Worm (Caenorhabditis elegans) whole organism, young adult: ENCODE results near the gene T26G10.5.

Source experiments
- C06A6.2 ChIP-seq: fragments of 200-800 bp; sonication (Bioruptor generic); conservative IDR thresholded peaks from 2 replicates; pipeline ENCODE4 v1.3.6; 2022; ENCODE audit warnings: missing genetic modification characterization, missing compliant biosample characterization
- F33H1.4 ChIP-seq: fragments of 200-800 bp; sonication (Bioruptor generic); IDR thresholded peaks from 2 replicates; pipeline ENCODE4 v1.3.6; 2022; ENCODE audit warnings: missing genetic modification reagents, missing genetic modification characterization, missing compliant biosample characterization
- F49E8.2 ChIP-seq: sonication (generic microtip); optimal IDR thresholded peaks from 3 replicates; lab custom pipeline; 2017; ENCODE audit warnings: missing genetic modification characterization, mild to moderate bottlenecking, missing compliant biosample characterization, antibody characterized with exemption, moderate library complexity; ENCODE audit not compliant: insufficient read depth
- F57C9.4 ChIP-seq: sonication (generic microtip); optimal IDR thresholded peaks from 2 replicates; lab custom pipeline; 2017; ENCODE audit warnings: mild to moderate bottlenecking, missing genetic modification characterization, missing compliant biosample characterization
- Y56A3A.18 ChIP-seq: fragments of 200-800 bp; sonication (Bioruptor generic); IDR thresholded peaks from 2 replicates; pipeline ENCODE4 v1.3.6; 2022; ENCODE audit warnings: missing genetic modification reagents, missing genetic modification characterization, missing compliant biosample characterization
- ZK185.1 ChIP-seq: sonication (generic microtip); optimal IDR thresholded peaks from 2 replicates; lab custom pipeline; 2016; ENCODE audit warnings: mild to moderate bottlenecking, missing genetic modification characterization, missing compliant biosample characterization; ENCODE audit not compliant: poor library complexity, severe bottlenecking
- chd-7 ChIP-seq: sonication (generic microtip); optimal IDR thresholded peaks from 2 replicates; lab custom pipeline; 2016; ENCODE audit warnings: mild to moderate bottlenecking, missing genetic modification characterization, moderate library complexity, missing compliant biosample characterization
- ets-4 ChIP-seq: fragments of 200-800 bp; sonication (Bioruptor generic); optimal IDR thresholded peaks from 2 replicates; lab custom pipeline; 2018; ENCODE audit warnings: mild to moderate bottlenecking, missing genetic modification characterization, missing compliant biosample characterization
- lsl-1 ChIP-seq: fragments of 200-800 bp; sonication (Bioruptor generic); optimal IDR thresholded peaks from 2 replicates; lab custom pipeline; 2018; ENCODE audit warnings: mild to moderate bottlenecking, missing genetic modification characterization, moderate library complexity, missing compliant biosample characterization
- lsy-27 ChIP-seq: sonication (generic microtip); optimal IDR thresholded peaks from 2 replicates; lab custom pipeline; 2017; ENCODE audit warnings: missing genetic modification characterization, mild to moderate bottlenecking, missing compliant biosample characterization, antibody characterized with exemption, missing genotype, borderline replicate concordance; ENCODE audit not compliant: insufficient read depth
- madf-6 ChIP-seq: fragments of 200-800 bp; sonication (Bioruptor generic); IDR thresholded peaks from 2 replicates; pipeline ENCODE4 v1.3.6; 2022; ENCODE audit warnings: missing genetic modification reagents, missing genetic modification characterization, missing compliant biosample characterization
- nhr-27 ChIP-seq: fragments of 200-800 bp; sonication (Bioruptor generic); optimal IDR thresholded peaks from 2 replicates; lab custom pipeline; 2018; ENCODE audit warnings: mild to moderate bottlenecking, missing genetic modification characterization, moderate library complexity, missing compliant biosample characterization
- pbrm-1 ChIP-seq: fragments of 200-800 bp; sonication (Bioruptor generic); IDR thresholded peaks from 2 replicates; pipeline ENCODE4 v1.3.6; 2022; ENCODE audit warnings: missing genetic modification reagents, missing genetic modification characterization, missing compliant biosample characterization
- rcor-1 ChIP-seq: fragments of 200-800 bp; sonication (Bioruptor generic); IDR thresholded peaks from 2 replicates; pipeline ENCODE4 v1.3.6; 2022; ENCODE audit warnings: missing genetic modification reagents, missing genetic modification characterization, missing compliant biosample characterization
- sea-2 ChIP-seq: fragments of 200-800 bp; sonication (Bioruptor generic); IDR thresholded peaks from 2 replicates; pipeline ENCODE4 v1.3.6; 2022; ENCODE audit warnings: missing genetic modification characterization, missing compliant biosample characterization
- snpc-3.4 ChIP-seq: sonication (generic microtip); optimal IDR thresholded peaks from 2 replicates; lab custom pipeline; 2017; ENCODE audit warnings: missing genetic modification characterization, mild to moderate bottlenecking, missing compliant biosample characterization, antibody characterized with exemption, moderate library complexity, missing genotype, missing genetic modification reagents
- snpc-4 ChIP-seq, 5 experiments: fragments of 150-350 bp in 1 of 5; sonication (generic microtip) in 4 of 5; optimal IDR thresholded peaks; 2 replicates each; lab custom pipeline; 2014 to 2018; ENCODE audit warnings: missing genetic modification characterization in 5 of 5, missing biosample characterization in 3 of 5, antibody characterized with exemption in 2 of 5, mild to moderate bottlenecking in 2 of 5, missing compliant biosample characterization in 2 of 5, missing genotype in 2 of 5, moderate library complexity in 2 of 5, missing genetic modification reagents in 1 of 5
- ztf-28 ChIP-seq: fragments of 200-800 bp; sonication (Bioruptor generic); IDR thresholded peaks from 2 replicates; pipeline ENCODE4 v1.3.6; 2022; ENCODE audit warnings: missing genetic modification reagents, missing genetic modification characterization, missing compliant biosample characterization
- ztf-3 ChIP-seq: fragments of 200-800 bp; sonication (Bioruptor generic); optimal IDR thresholded peaks from 2 replicates; lab custom pipeline; 2018; ENCODE audit warnings: mild to moderate bottlenecking, missing genetic modification characterization, missing compliant biosample characterization

The T26G10.5 gene

DNA sequence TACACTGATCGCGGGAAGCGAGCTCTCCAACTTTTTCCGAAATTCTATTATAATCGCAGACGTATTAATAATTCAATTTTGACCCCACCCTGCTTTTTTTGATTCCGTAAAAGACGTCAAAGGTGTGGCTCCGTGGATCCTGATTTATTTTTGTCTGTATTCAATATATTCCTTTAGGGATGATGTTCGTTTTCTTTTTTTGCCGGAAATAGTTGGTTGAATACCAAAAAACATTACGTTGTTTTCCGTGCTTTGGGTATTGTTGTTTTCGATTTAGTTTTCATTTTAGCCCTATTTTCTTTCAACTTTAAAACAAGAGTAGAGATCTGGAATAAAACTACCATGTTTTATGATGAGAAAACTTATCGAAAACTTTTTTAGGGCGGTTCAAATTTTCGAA is 49.5 kb downstream of the T26G10.5 start:
- TF ChIP-seq nhr-27 (tag; lab: Kevin White, UChicago) (no peak), snpc-3.4 (tag; lab: Kevin White, UChicago) (no peak), ztf-3 (GFP tag; lab: Kevin White, UChicago) (no peak), sea-2 (GFP tag; lab: Robert Waterston, UW) (no peak), F57C9.4 (no peak), snpc-4 (GFP tag; optimal IDR thresholded peaks at IDR 0.05; lab: Kevin White, UChicago) (no peak), snpc-4 (tag; optimal IDR thresholded peaks at IDR 0.05; lab: Kevin White, UChicago) (no peak), Y56A3A.18 (no peak), lsy-27 (tag; lab: Kevin White, UChicago) (no peak), ets-4 (GFP tag; lab: Kevin White, UChicago) (no peak), rcor-1 (no peak), ZK185.1 (no peak), chd-7 (tag; lab: Kevin White, UChicago) (no peak), F49E8.2 (tag; lab: Kevin White, UChicago) (no peak), ztf-28 (GFP tag; lab: Robert Waterston, UW) (no peak), madf-6 (GFP tag; lab: Robert Waterston, UW) (no peak), F33H1.4 (GFP tag; lab: Robert Waterston, UW) (no peak), C06A6.2 (GFP tag; lab: Robert Waterston, UW) (no peak), lsl-1 (GFP tag; lab: Kevin White, UChicago) (no peak), pbrm-1 (GFP tag; lab: Robert Waterston, UW) (no peak)
